Fruit fly (Drosophila melanogaster): Measurements from ENCODE around the gene GckIII.

- TF ChIP-seq CG9876 (GFP tag; optimal IDR thresholded peaks at IDR 0.05) (no peak), nerfin-2 (GFP tag; IDR thresholded peaks at IDR 0.05; ENCODE audit: partially characterized antibody) (no peak), Hr39 (optimal IDR thresholded peaks at IDR 0.05) (no peak), Vsx1 (GFP tag; optimal IDR thresholded peaks at IDR 0.05) (no peak), CG4424 (GFP tag; optimal IDR thresholded peaks at IDR 0.05) (no peak), CG6765 (GFP tag; optimal IDR thresholded peaks at IDR 0.05) (no peak)
Observed at dm6 chr3R:17132098-17132712, 46.9 kb downstream of the GckIII start, which contains the start of the genes CG4053 and CG31266.
